Worm (Caenorhabditis elegans) whole organism, young adult: ENCODE results near the gene arrd-24.

Source experiments
- F33H1.4 ChIP-seq: fragments of 200-800 bp; sonication (Bioruptor generic); IDR thresholded peaks from 2 replicates; pipeline ENCODE4 v1.3.6; 2022; ENCODE audit warnings: missing genetic modification reagents, missing genetic modification characterization, missing compliant biosample characterization
- attf-5 ChIP-seq: fragments of 200-800 bp; sonication (Bioruptor generic); optimal IDR thresholded peaks from 2 replicates; lab custom pipeline; 2018; ENCODE audit warnings: mild to moderate bottlenecking, missing genetic modification characterization, missing compliant biosample characterization
- dpff-1 ChIP-seq: sonication (generic microtip); optimal IDR thresholded peaks from 2 replicates; lab custom pipeline; 2017; ENCODE audit warnings: mild to moderate bottlenecking, missing genetic modification characterization, missing compliant biosample characterization
- dpl-1 ChIP-seq: fragments of 150-350 bp; optimal IDR thresholded peaks from 2 replicates; lab custom pipeline; 2014; ENCODE audit warnings: missing biosample characterization, missing genetic modification reagents, missing genetic modification characterization
- lin-26 ChIP-seq: fragments of 200-800 bp; sonication (Bioruptor generic); IDR thresholded peaks from 2 replicates; pipeline ENCODE4 v1.3.6; 2022; ENCODE audit warnings: missing genetic modification reagents, missing genetic modification characterization, missing compliant biosample characterization
- lin-54 ChIP-seq: fragments of 200-800 bp; sonication (Bioruptor generic); optimal IDR thresholded peaks from 2 replicates; lab custom pipeline; 2018; ENCODE audit warnings: mild to moderate bottlenecking, missing genetic modification characterization, missing compliant biosample characterization
- pha-4 ChIP-seq: fragments of 150-350 bp; sonication (generic microtip); optimal IDR thresholded peaks from 2 replicates; lab custom pipeline; 2014; ENCODE audit warnings: missing biosample characterization, missing genetic modification reagents, missing genetic modification characterization
- snpc-1.1 ChIP-seq: sonication (generic microtip); optimal IDR thresholded peaks from 2 replicates; lab custom pipeline; 2017; ENCODE audit warnings: missing genetic modification characterization, mild to moderate bottlenecking, missing compliant biosample characterization, antibody characterized with exemption, moderate library complexity, missing genotype, missing genetic modification reagents; ENCODE audit not compliant: insufficient read depth
- unc-62 ChIP-seq: fragments of 150-350 bp; optimal IDR thresholded peaks from 2 replicates; lab custom pipeline; 2014; ENCODE audit warnings: missing biosample characterization, missing genetic modification reagents, missing genetic modification characterization

DNA sequence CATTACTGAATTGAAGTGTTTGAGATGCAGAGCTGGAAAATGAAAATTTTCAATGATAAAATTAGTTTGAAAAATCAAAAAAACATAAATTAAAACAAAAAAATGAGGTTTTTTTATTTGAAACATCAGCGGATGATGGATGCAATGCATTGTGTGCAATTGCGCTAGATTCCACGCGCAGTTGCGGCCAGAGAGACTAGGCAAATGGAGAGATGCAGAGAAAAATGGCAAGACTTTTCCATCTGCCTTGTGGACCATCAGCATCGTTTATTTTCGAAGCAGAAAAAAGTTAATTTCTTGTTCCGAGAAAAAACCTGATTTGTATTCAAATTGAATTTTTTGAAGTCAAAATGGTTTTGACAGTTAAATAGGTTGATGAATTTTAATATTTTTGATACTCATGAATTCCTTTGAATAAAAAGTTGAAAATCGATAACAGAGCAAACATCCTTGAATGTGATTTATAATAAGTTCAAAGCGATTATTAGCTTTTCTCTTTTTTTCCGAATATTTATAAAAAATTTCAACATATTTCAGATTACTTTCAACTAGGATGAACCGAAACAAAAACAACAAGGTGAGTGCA is 15.6 kb upstream of the arrd-24 start, which contains the start of the genes C31E10.5 and C31E10.6:
- no peak for TF ChIP-seq lin-54 (GFP tag; lab: Kevin White, UChicago)
- TF ChIP-seq attf-5 (GFP tag; lab: Kevin White, UChicago), result no peak
- TF ChIP-seq unc-62 (GFP tag; lab: Kevin White, UChicago), result no peak
- TF ChIP-seq dpl-1 (GFP tag; lab: Kevin White, UChicago), result no peak
- TF ChIP-seq pha-4 (tag; lab: Kevin White, UChicago), result no peak
- no peak for TF ChIP-seq dpff-1 (tag; lab: Kevin White, UChicago)
- TF ChIP-seq lin-26, result no peak
- no peak for TF ChIP-seq snpc-1.1 (tag; lab: Kevin White, UChicago)
- no peak for TF ChIP-seq F33H1.4 (GFP tag; lab: Robert Waterston, UW)
